Worm (Caenorhabditis elegans): Measurements from ENCODE around the gene npl-4.1.

ce11 chrII:5633453-5633852, 2.3 kb downstream of the npl-4.1 start:
- TF ChIP-seq zip-2 (tag; optimal IDR thresholded peaks at IDR 0.05) (no peak), ZK546.5 (tag; optimal IDR thresholded peaks at IDR 0.05) (no peak), F49E8.2 (tag; optimal IDR thresholded peaks at IDR 0.05; ENCODE audit: borderline replicate concordance) (no peak), nhr-28 (tag; optimal IDR thresholded peaks at IDR 0.05) (no peak), aly-2 (tag; optimal IDR thresholded peaks at IDR 0.05) (no peak)

Measured in whole organism, L4 larva.